Fruit fly (Drosophila melanogaster) whole organism, pupa: ENCODE results near the gene CG32117.

Experiments
- CG10348 ChIP-seq: fragments of 200-800 bp; sonication (Bioruptor generic); IDR thresholded peaks from 2 replicates; pipeline ENCODE4 v1.3.6; 2022; ENCODE audit warnings: missing biosample characterization, missing genetic modification characterization
- CG12605 ChIP-seq: fragments of 200-800 bp; sonication (Bioruptor generic); IDR thresholded peaks from 2 replicates; pipeline ENCODE4 v1.3.6; 2022; ENCODE audit warnings: missing biosample characterization, missing genetic modification characterization
- CG13204 ChIP-seq: fragments of 200-800 bp; sonication (Bioruptor generic); optimal IDR thresholded peaks from 2 replicates; lab custom pipeline; 2018; ENCODE audit warnings: missing biosample characterization, mild to moderate bottlenecking, missing genetic modification characterization, moderate library complexity
- CG15710 ChIP-seq: fragments of 200-800 bp; sonication (Bioruptor generic); optimal IDR thresholded peaks from 2 replicates; lab custom pipeline; 2018; ENCODE audit warnings: missing biosample characterization, mild to moderate bottlenecking, missing genetic modification characterization, moderate library complexity
- CG17806 ChIP-seq: fragments of 200-800 bp; sonication (Bioruptor generic); optimal IDR thresholded peaks from 2 replicates; lab custom pipeline; 2018; ENCODE audit warnings: missing biosample characterization, mild to moderate bottlenecking, missing genetic modification characterization, moderate library complexity
- CG34367 ChIP-seq: fragments of 200-800 bp; sonication (Bioruptor generic); optimal IDR thresholded peaks from 2 replicates; lab custom pipeline; 2018; ENCODE audit warnings: missing biosample characterization, mild to moderate bottlenecking, missing genetic modification characterization
- CG4496 ChIP-seq: fragments of 200-800 bp; sonication (Bioruptor generic); IDR thresholded peaks from 3 replicates; pipeline ENCODE4 v1.3.6; 2022; ENCODE audit warnings: missing biosample characterization, missing genetic modification characterization
- CG8159 ChIP-seq: fragments of 200-800 bp; sonication (Bioruptor generic); optimal IDR thresholded peaks from 3 replicates; lab custom pipeline; 2018; ENCODE audit warnings: missing biosample characterization, mild to moderate bottlenecking, missing genetic modification characterization, moderate library complexity
- CG8301 ChIP-seq: fragments of 200-800 bp; sonication (Bioruptor generic); optimal IDR thresholded peaks from 2 replicates; lab custom pipeline; 2018; ENCODE audit warnings: missing biosample characterization, mild to moderate bottlenecking, missing genetic modification characterization
- CG9948 ChIP-seq: fragments of 200-800 bp; sonication (Bioruptor generic); optimal IDR thresholded peaks from 2 replicates; lab custom pipeline; 2018; ENCODE audit warnings: missing biosample characterization, mild to moderate bottlenecking, missing genetic modification characterization, moderate library complexity
- D1 ChIP-seq: fragments of 200-800 bp; sonication (Bioruptor generic); optimal IDR thresholded peaks from 2 replicates; lab custom pipeline; 2018; ENCODE audit warnings: missing biosample characterization, mild to moderate bottlenecking, missing genetic modification characterization, moderate library complexity
- EcR ChIP-seq: fragments of 200-800 bp; sonication (Bioruptor generic); optimal IDR thresholded peaks from 3 replicates; lab custom pipeline; 2019; ENCODE audit warnings: missing biosample characterization, missing genetic modification characterization, mild to moderate bottlenecking, moderate library complexity, missing genetic modification reagents
- Ets98B ChIP-seq: fragments of 200-800 bp; sonication (Bioruptor generic); IDR thresholded peaks from 2 replicates; pipeline ENCODE4 v1.3.6; 2022; ENCODE audit warnings: missing biosample characterization, missing genetic modification characterization
- Pif1B ChIP-seq: fragments of 200-800 bp; sonication (Bioruptor generic); optimal IDR thresholded peaks from 3 replicates; lab custom pipeline; 2016; ENCODE audit warnings: missing biosample characterization, missing genetic modification characterization
- Snoo ChIP-seq: fragments of 200-800 bp; sonication (Bioruptor generic); optimal IDR thresholded peaks from 3 replicates; lab custom pipeline; 2017; ENCODE audit warnings: missing biosample characterization, mild to moderate bottlenecking, missing genetic modification characterization, inconsistent platforms
- fd96Ca ChIP-seq: fragments of 200-800 bp; sonication (Bioruptor generic); IDR thresholded peaks from 3 replicates; pipeline ENCODE4 v1.3.6; 2022; ENCODE audit warnings: missing biosample characterization, missing genetic modification characterization
- gl ChIP-seq: fragments of 200-800 bp; sonication (Bioruptor generic); optimal IDR thresholded peaks from 2 replicates; lab custom pipeline; 2018; ENCODE audit warnings: missing biosample characterization, mild to moderate bottlenecking, missing genetic modification characterization
- rn ChIP-seq: fragments of 200-800 bp; sonication (Bioruptor generic); IDR thresholded peaks from 2 replicates; pipeline ENCODE4 v1.3.6; 2022; ENCODE audit warnings: missing biosample characterization, missing genetic modification characterization

CG32117 gene

dm6 chr3L:12862820-12863219 lies 40.7 kb downstream of the CG32117 start, which contains the start of gene CG10943:
CG10943 (minus strand) TSS chr3L:12862920.
- TF ChIP-seq gl (tag; lab: Kevin White, UChicago) (no peak), Ets98B (GFP tag; lab: Robert Waterston, UW) (no peak), CG8159 (no peak), CG10348 (GFP tag; lab: Robert Waterston, UW) (no peak), CG13204 (GFP tag; lab: Kevin White, UChicago) (no peak)

DNA sequence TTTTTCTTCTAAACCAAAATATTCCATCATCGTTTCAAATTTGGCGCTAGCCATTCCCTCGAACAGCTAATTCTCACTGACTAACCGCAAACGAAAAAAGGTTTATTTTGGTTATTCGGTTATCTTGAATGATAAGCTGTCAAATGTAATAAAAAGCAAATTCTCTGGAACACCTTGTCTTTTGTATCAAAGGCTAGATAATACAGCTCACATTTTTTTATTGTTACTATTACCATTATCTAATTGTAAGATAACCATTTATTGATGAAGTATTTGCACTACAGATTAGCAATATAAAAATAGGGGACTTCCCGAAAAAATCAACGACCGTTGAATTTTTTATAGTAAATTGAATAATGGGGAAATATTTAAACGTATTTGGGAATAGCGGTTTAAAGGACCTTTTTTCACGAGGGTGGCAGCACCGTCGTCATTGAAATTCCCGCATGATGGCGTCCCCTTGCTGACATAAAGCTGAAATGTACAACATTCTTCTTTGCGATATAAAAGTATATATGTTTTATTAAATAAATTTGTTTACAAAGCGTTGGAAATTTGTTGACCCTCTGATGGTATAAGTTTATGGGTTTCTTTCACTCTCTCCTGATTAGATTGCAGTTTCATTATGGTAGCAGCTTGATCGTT lies 42.1 kb downstream of the CG32117 start, which contains the start of gene CG32107:
Gene CG32107 (minus strand): TSS at position 51 of the 645 bp plus-strand sequence.
- TF ChIP-seq Ets98B (GFP tag; lab: Robert Waterston, UW) = no peak
- TF ChIP-seq D1 (tag; lab: Kevin White, UChicago) = peak; percentile 5

DNA sequence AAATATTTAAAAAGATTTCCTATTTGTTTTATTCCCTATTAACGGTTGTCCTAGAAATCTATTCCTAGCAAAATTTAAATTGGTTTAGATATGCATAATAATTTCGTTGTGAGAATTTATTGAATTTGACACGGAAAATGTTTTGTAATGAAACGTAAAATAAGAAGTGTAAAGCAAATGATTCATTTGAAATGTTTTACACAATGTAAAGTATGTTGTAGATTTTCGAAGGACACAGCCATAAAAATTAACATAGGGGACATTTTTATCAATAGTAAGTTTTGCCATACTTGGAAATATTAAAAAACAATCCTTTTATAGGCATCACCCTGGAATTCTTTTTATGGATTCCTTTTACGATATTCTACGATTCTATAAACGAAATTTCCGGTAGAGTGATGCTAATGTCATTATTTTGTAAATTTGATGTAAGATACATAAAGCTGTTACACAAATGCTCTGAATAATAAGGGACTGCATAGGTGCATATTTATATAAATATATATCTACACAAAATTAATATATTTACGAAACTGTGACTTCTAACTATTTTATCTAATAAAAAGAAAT lies 45.9 kb downstream of the CG32117 start:
- no peak for TF ChIP-seq CG10348 (GFP tag; lab: Robert Waterston, UW)
- TF ChIP-seq CG17806 (tag; lab: Kevin White, UChicago) = no peak
- no peak for TF ChIP-seq CG15710
- no peak for TF ChIP-seq D1 (tag; lab: Kevin White, UChicago)
- TF ChIP-seq CG9948 (tag; lab: Kevin White, UChicago) = no peak
- TF ChIP-seq Snoo (tag; lab: Kevin White, UChicago) = no peak
- TF ChIP-seq Pif1B (GFP tag; lab: Kevin White, UChicago) = no peak
- no peak for TF ChIP-seq CG12605
- no peak for TF ChIP-seq CG8301 (tag; lab: Kevin White, UChicago)
- no peak for TF ChIP-seq EcR
- no peak for TF ChIP-seq rn (GFP tag; lab: Robert Waterston, UW)
- no peak for TF ChIP-seq CG34367 (tag; lab: Kevin White, UChicago)
- no peak for TF ChIP-seq CG8159
- TF ChIP-seq Ets98B (GFP tag; lab: Robert Waterston, UW) = no peak
- no peak for TF ChIP-seq CG4496 (GFP tag; lab: Robert Waterston, UW)
- TF ChIP-seq fd96Ca (GFP tag; lab: Robert Waterston, UW) = no peak

DNA sequence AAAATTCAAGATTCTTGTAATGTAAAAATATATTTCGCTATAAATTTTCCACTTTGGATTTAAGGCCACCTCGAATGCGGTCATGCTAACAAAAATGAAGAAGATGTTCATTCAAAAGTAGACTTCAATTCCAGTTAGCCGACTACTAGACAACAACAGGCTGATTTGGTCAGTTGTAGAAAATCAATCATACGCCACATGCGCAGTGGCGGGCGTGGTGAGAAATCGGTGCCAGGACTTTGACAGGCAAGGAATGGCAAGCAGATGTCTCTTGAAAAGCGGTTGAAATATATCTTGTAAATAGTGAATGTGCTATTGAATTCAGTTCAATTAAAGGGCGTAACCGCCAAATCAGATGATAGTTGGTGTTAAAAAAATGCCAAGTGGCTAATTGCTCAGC lies 50.1 kb downstream of the CG32117 start, which contains the start of gene Ent3:
Gene Ent3 (plus strand): TSS at position 224 of the 400 bp plus-strand sequence.
- TF ChIP-seq CG12605 = no peak
- TF ChIP-seq D1 (tag; lab: Kevin White, UChicago) = no peak
- TF ChIP-seq CG8301 (tag; lab: Kevin White, UChicago) = no peak
